Worm (Caenorhabditis elegans): Measurements from ENCODE around the gene E04F6.10.

ce11 chrII:7204951-7205350 lies 12.0 kb downstream of the E04F6.10 start, which contains the start of gene srd-58:
- TF ChIP-seq lin-39 (tag; optimal IDR thresholded peaks at IDR 0.05) (no peak), jun-1 (tag; optimal IDR thresholded peaks at IDR 0.05) (no peak), nhr-10 (tag; optimal IDR thresholded peaks at IDR 0.05) (no peak), skn-1 (tag; optimal IDR thresholded peaks at IDR 0.05) (no peak), ama-1 (optimal IDR thresholded peaks at IDR 0.05) (no peak), Y105C5A.15 (GFP tag; IDR thresholded peaks at IDR 0.05) (no peak), dmd-6 (GFP tag; IDR thresholded peaks at IDR 0.05) (no peak), lsy-2 (tag; optimal IDR thresholded peaks at IDR 0.05) (no peak), lin-13 (GFP tag; optimal IDR thresholded peaks at IDR 0.05) (no peak), pha-4 (GFP tag; IDR thresholded peaks at IDR 0.05) (no peak), pha-4 (tag; optimal IDR thresholded peaks at IDR 0.05) (no peak)
